Worm (Caenorhabditis elegans) whole organism, L3 larva: ENCODE measurements around the gene C04H4.1.

Experiments
- elt-1 ChIP-seq: fragments of 150-350 bp; optimal IDR thresholded peaks from 2 replicates; lab custom pipeline; 2014; ENCODE audit warnings: missing biosample characterization, missing genetic modification characterization
- nfya-1 ChIP-seq: sonication (generic microtip); optimal IDR thresholded peaks from 2 replicates; lab custom pipeline; 2017; ENCODE audit warnings: missing genetic modification characterization, mild to moderate bottlenecking, missing compliant biosample characterization, antibody characterized with exemption, moderate library complexity; ENCODE audit not compliant: insufficient read depth
- nhr-77 ChIP-seq: fragments of 150-350 bp; optimal IDR thresholded peaks from 2 replicates; lab custom pipeline; 2014; ENCODE audit warnings: missing biosample characterization, missing genetic modification characterization
- sea-2 ChIP-seq: fragments of 150-350 bp; sonication (generic microtip); optimal IDR thresholded peaks from 4 replicates; lab custom pipeline; 2014; ENCODE audit warnings: missing biosample characterization, missing genetic modification reagents, missing genetic modification characterization
- skn-1 ChIP-seq: fragments of 150-350 bp; optimal IDR thresholded peaks from 2 replicates; lab custom pipeline; 2014; ENCODE audit warnings: missing biosample characterization, missing genetic modification characterization
- snpc-4 ChIP-seq: fragments of 150-350 bp; optimal IDR thresholded peaks from 2 replicates; lab custom pipeline; 2014; ENCODE audit warnings: missing biosample characterization, missing genetic modification characterization
- zag-1 ChIP-seq: fragments of 150-350 bp; optimal IDR thresholded peaks from 2 replicates; lab custom pipeline; 2014; ENCODE audit warnings: missing biosample characterization, missing genetic modification characterization

ce11 chrII:7938078-7938477 lies 20.6 kb upstream of the C04H4.1 start, which contains the start of gene ZK669.2:
- TF ChIP-seq skn-1 (tag; lab: Kevin White, UChicago) (no peak), snpc-4 (tag; lab: Kevin White, UChicago) (no peak), nfya-1 (tag; lab: Kevin White, UChicago) (no peak), sea-2 (GFP tag; lab: Kevin White, UChicago) (no peak), elt-1 (tag; lab: Kevin White, UChicago) (no peak), nhr-77 (tag; lab: Kevin White, UChicago) (no peak), zag-1 (tag; lab: Kevin White, UChicago) (no peak)
